Fruit fly (Drosophila melanogaster): ENCODE results near the gene Eip74EF.

DNA sequence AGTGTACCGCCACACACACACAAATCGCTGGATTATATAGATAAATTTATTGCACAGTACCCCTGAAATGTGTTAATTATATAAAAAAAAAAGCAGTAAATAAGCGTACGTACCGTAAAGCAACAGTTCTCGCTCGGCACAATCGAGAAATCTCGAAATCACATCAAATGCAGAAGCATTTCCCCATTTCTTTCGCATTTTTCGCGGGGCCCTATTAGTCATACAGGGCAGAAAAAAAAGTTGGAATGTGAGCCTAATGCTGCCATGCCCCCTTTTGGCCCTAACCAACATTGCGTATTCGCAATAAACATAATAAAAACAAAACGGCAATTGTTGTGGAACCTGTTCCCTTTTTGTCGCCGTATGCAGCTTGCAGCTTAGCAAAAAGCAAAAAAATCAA is 85.4 kb downstream of the Eip74EF start:
- TF ChIP-seq CG5180 (GFP tag; optimal IDR thresholded peaks at IDR 0.05) (no peak), CG10462 (GFP tag; optimal IDR thresholded peaks at IDR 0.05) (no peak), CG7987 (GFP tag; optimal IDR thresholded peaks at IDR 0.05) (no peak), az2 (GFP tag; optimal IDR thresholded peaks at IDR 0.05) (no peak)
